Fruit fly (Drosophila melanogaster) whole organism, prepupa: ENCODE measurements around the gene Argl.

Experiments used
- Blimp-1 ChIP-seq: fragments of 200-800 bp; sonication (Bioruptor generic); optimal IDR thresholded peaks from 3 replicates; lab custom pipeline; 2017; ENCODE audit warnings: missing biosample characterization, missing genetic modification characterization, mild to moderate bottlenecking, moderate library complexity, missing genetic modification reagents
- CG6163 ChIP-seq: fragments of 200-800 bp; sonication (Bioruptor generic); IDR thresholded peaks from 3 replicates; pipeline ENCODE4 v1.3.6; 2022; ENCODE audit warnings: missing biosample characterization, missing genetic modification characterization
- Hr39 ChIP-seq: fragments of 200-800 bp; sonication (Bioruptor generic); optimal IDR thresholded peaks from 2 replicates; lab custom pipeline; 2016; ENCODE audit warnings: missing biosample characterization, missing genetic modification characterization
- Smox ChIP-seq: fragments of 200-800 bp; sonication (Bioruptor generic); optimal IDR thresholded peaks from 3 replicates; lab custom pipeline; 2016; ENCODE audit warnings: missing biosample characterization, missing genetic modification characterization
- Sox102F ChIP-seq: fragments of 200-800 bp; sonication (Bioruptor generic); optimal IDR thresholded peaks from 2 replicates; lab custom pipeline; 2016; ENCODE audit warnings: missing biosample characterization, mild to moderate bottlenecking, missing genetic modification characterization
- achi ChIP-seq: fragments of 200-800 bp; sonication (Bioruptor generic); optimal IDR thresholded peaks from 3 replicates; lab custom pipeline; 2016; ENCODE audit warnings: missing biosample characterization, missing genetic modification characterization
- eg ChIP-seq: fragments of 200-800 bp; sonication (Bioruptor generic); IDR thresholded peaks from 3 replicates; pipeline ENCODE4 v1.3.6; 2022; ENCODE audit warnings: missing biosample characterization, missing genetic modification characterization

DNA sequence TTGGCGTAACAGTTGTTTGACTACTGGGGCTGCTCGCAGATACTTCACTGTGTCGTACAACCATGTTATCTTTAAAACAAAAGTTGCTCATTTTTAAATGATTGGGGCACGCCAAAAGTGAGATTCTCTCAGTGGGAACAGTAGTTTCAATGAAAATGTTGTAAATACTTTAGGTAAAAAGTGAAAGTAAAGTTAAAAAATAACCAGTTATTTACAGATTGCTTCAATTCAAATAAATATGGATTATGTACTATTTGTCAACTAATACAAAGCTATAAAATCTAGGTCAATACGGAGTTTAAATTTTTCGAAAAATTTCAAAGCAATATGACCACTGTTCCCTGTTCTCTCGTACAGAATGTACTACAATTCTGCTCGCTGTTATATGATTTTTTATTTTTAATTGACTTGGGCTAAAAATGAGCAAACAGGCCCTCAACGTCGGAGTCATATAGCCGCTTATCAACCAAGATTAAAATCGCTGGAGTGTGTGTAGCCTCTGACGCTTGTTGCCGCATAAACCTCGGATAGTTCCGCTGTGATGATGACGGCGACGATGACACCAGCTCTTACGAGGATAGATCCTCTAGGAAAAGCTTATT is at the start of gene Argl:
- TF ChIP-seq achi (no peak), Sox102F (GFP tag; lab: Kevin White, UChicago) (no peak), Smox (no peak), CG6163 (no peak), Hr39 (no peak), Blimp-1 (no peak), eg (GFP tag; lab: Robert Waterston, UW) (peak; percentile 8; the same call in 1 of the 3 replicates)
